Worm (Caenorhabditis elegans) whole organism, L3 larva: ENCODE measurements around the gene spp-8.

ENCODE experiments used
- R02D3.7 ChIP-seq: fragments of 150-350 bp; optimal IDR thresholded peaks from 2 replicates; lab custom pipeline; 2014; ENCODE audit warnings: missing biosample characterization, missing genetic modification characterization
- ZK546.5 ChIP-seq: sonication (generic microtip); optimal IDR thresholded peaks from 2 replicates; lab custom pipeline; 2017; ENCODE audit warnings: missing biosample characterization, missing genetic modification characterization
- aly-2 ChIP-seq: fragments of 150-350 bp; optimal IDR thresholded peaks from 2 replicates; lab custom pipeline; 2014; ENCODE audit warnings: missing biosample characterization, missing genetic modification characterization
- ama-1 ChIP-seq: fragments of 150-350 bp; optimal IDR thresholded peaks from 2 replicates; lab custom pipeline; 2018
- ceh-28 ChIP-seq: fragments of 150-350 bp; optimal IDR thresholded peaks from 2 replicates; lab custom pipeline; 2014; ENCODE audit warnings: missing biosample characterization, missing genetic modification reagents, missing genetic modification characterization
- ceh-9 ChIP-seq: sonication (generic microtip); optimal IDR thresholded peaks from 2 replicates; lab custom pipeline; 2018; ENCODE audit warnings: missing biosample characterization, missing genetic modification characterization
- daf-12 ChIP-seq: fragments of 150-350 bp; optimal IDR thresholded peaks from 2 replicates; lab custom pipeline; 2014; ENCODE audit warnings: missing biosample characterization, missing genetic modification reagents, missing genetic modification characterization
- egl-27 ChIP-seq: sonication (generic microtip); optimal IDR thresholded peaks from 4 replicates; lab custom pipeline; 2017; ENCODE audit warnings: missing biosample characterization, missing genetic modification reagents, missing genetic modification characterization
- elt-1 ChIP-seq: fragments of 150-350 bp; optimal IDR thresholded peaks from 2 replicates; lab custom pipeline; 2014; ENCODE audit warnings: missing biosample characterization, missing genetic modification characterization
- elt-2 ChIP-seq: sonication (generic microtip); optimal IDR thresholded peaks from 2 replicates; lab custom pipeline; 2016; ENCODE audit warnings: missing genetic modification reagents, mild to moderate bottlenecking, missing genetic modification characterization, missing compliant biosample characterization
- elt-3 ChIP-seq, 3 experiments: fragments of 150-350 bp in 1 of 3; sonication (generic microtip) in 2 of 3; optimal IDR thresholded peaks; 2 replicates in 2 of 3; 4 replicates in 1 of 3; lab custom pipeline; 2014 to 2017; ENCODE audit warnings: missing biosample characterization in 3 of 3, missing genetic modification characterization in 3 of 3
- eor-1 ChIP-seq, 2 experiments: fragments of 150-350 bp; optimal IDR thresholded peaks; 2 replicates each; lab custom pipeline; 2014 to 2018; ENCODE audit warnings: missing biosample characterization in 2 of 2, missing genetic modification characterization in 2 of 2
- fkh-10 ChIP-seq: sonication (generic microtip); optimal IDR thresholded peaks from 2 replicates; lab custom pipeline; 2017; ENCODE audit warnings: missing biosample characterization, missing genetic modification reagents, missing genetic modification characterization
- fkh-2 ChIP-seq: fragments of 150-350 bp; optimal IDR thresholded peaks from 2 replicates; lab custom pipeline; 2014; ENCODE audit warnings: missing biosample characterization, missing genetic modification reagents, missing genetic modification characterization
- fos-1 ChIP-seq: fragments of 150-350 bp; optimal IDR thresholded peaks from 2 replicates; lab custom pipeline; 2014; ENCODE audit warnings: missing biosample characterization, missing genetic modification characterization
- hmg-11 ChIP-seq: sonication (generic microtip); optimal IDR thresholded peaks from 2 replicates; lab custom pipeline; 2016; ENCODE audit warnings: missing genetic modification characterization, missing compliant biosample characterization
- jun-1 ChIP-seq: fragments of 150-350 bp; optimal IDR thresholded peaks from 2 replicates; lab custom pipeline; 2014; ENCODE audit warnings: missing biosample characterization, missing genetic modification reagents, missing genetic modification characterization
- mdl-1 ChIP-seq: fragments of 150-350 bp; optimal IDR thresholded peaks from 2 replicates; lab custom pipeline; 2014; ENCODE audit warnings: missing biosample characterization, missing genetic modification characterization
- mml-1 ChIP-seq: fragments of 150-350 bp; sonication (generic microtip); optimal IDR thresholded peaks from 3 replicates; lab custom pipeline; 2014; ENCODE audit warnings: missing biosample characterization, missing genetic modification characterization
- nfya-1 ChIP-seq: sonication (generic microtip); optimal IDR thresholded peaks from 2 replicates; lab custom pipeline; 2017; ENCODE audit warnings: missing genetic modification characterization, mild to moderate bottlenecking, missing compliant biosample characterization, antibody characterized with exemption, moderate library complexity; ENCODE audit not compliant: insufficient read depth
- nhr-12 ChIP-seq: fragments of 150-350 bp; optimal IDR thresholded peaks from 2 replicates; lab custom pipeline; 2014; ENCODE audit warnings: missing biosample characterization, missing genetic modification characterization
- nhr-23 ChIP-seq: fragments of 150-350 bp; optimal IDR thresholded peaks from 2 replicates; lab custom pipeline; 2014; ENCODE audit warnings: missing biosample characterization, missing genetic modification reagents, missing genetic modification characterization
- nhr-237 ChIP-seq: fragments of 150-350 bp; optimal IDR thresholded peaks from 2 replicates; lab custom pipeline; 2014; ENCODE audit warnings: missing biosample characterization, missing genetic modification characterization
- nhr-25 ChIP-seq: sonication (generic microtip); optimal IDR thresholded peaks from 2 replicates; lab custom pipeline; 2017; ENCODE audit warnings: missing biosample characterization, missing genetic modification characterization
- nhr-28 ChIP-seq: fragments of 150-350 bp; optimal IDR thresholded peaks from 2 replicates; lab custom pipeline; 2014; ENCODE audit warnings: missing biosample characterization, missing genetic modification characterization
- nhr-43 ChIP-seq: sonication (generic microtip); optimal IDR thresholded peaks from 2 replicates; lab custom pipeline; 2016; ENCODE audit warnings: mild to moderate bottlenecking, missing genetic modification characterization, missing compliant biosample characterization; ENCODE audit not compliant: poor library complexity, severe bottlenecking
- nhr-67 ChIP-seq: fragments of 150-350 bp; optimal IDR thresholded peaks from 2 replicates; lab custom pipeline; 2014; ENCODE audit warnings: missing biosample characterization, missing genetic modification characterization
- nhr-76 ChIP-seq: fragments of 150-350 bp; sonication (generic microtip); optimal IDR thresholded peaks from 5 replicates; lab custom pipeline; 2014; ENCODE audit warnings: missing biosample characterization, missing genetic modification characterization
- nhr-77 ChIP-seq: fragments of 150-350 bp; optimal IDR thresholded peaks from 2 replicates; lab custom pipeline; 2014; ENCODE audit warnings: missing biosample characterization, missing genetic modification characterization
- pqm-1 ChIP-seq: fragments of 150-350 bp; optimal IDR thresholded peaks from 2 replicates; lab custom pipeline; 2017; ENCODE audit warnings: missing biosample characterization, missing genetic modification characterization, inconsistent platforms
- sea-2 ChIP-seq: fragments of 150-350 bp; sonication (generic microtip); optimal IDR thresholded peaks from 4 replicates; lab custom pipeline; 2014; ENCODE audit warnings: missing biosample characterization, missing genetic modification reagents, missing genetic modification characterization
- skn-1 ChIP-seq: fragments of 150-350 bp; optimal IDR thresholded peaks from 2 replicates; lab custom pipeline; 2014; ENCODE audit warnings: missing biosample characterization, missing genetic modification characterization
- snpc-4 ChIP-seq: fragments of 150-350 bp; optimal IDR thresholded peaks from 2 replicates; lab custom pipeline; 2014; ENCODE audit warnings: missing biosample characterization, missing genetic modification characterization
- tbx-2 ChIP-seq: sonication (generic microtip); optimal IDR thresholded peaks from 2 replicates; lab custom pipeline; 2016; ENCODE audit warnings: mild to moderate bottlenecking, missing genetic modification characterization, missing compliant biosample characterization
- unc-39 ChIP-seq: sonication (generic microtip); optimal IDR thresholded peaks from 4 replicates; lab custom pipeline; 2017; ENCODE audit warnings: missing biosample characterization, missing genetic modification characterization
- unc-62 ChIP-seq: fragments of 150-350 bp; sonication (generic microtip); optimal IDR thresholded peaks from 4 replicates; lab custom pipeline; 2014; ENCODE audit warnings: missing biosample characterization, missing genetic modification reagents, missing genetic modification characterization
- ztf-11 ChIP-seq: fragments of 150-350 bp; optimal IDR thresholded peaks from 2 replicates; lab custom pipeline; 2014; ENCODE audit warnings: missing biosample characterization, missing genetic modification characterization
- ztf-4 ChIP-seq: fragments of 150-350 bp; optimal IDR thresholded peaks from 2 replicates; lab custom pipeline; 2014; ENCODE audit warnings: missing biosample characterization, missing genetic modification characterization

Gene spp-8

ce11 chrIV:8454076-8454475, 27.4 kb upstream of the spp-8 start:
- TF ChIP-seq elt-2 = peak; percentile 75
- TF ChIP-seq pqm-1 (tag; lab: Kevin White, UChicago) = peak; percentile 35
- TF ChIP-seq ZK546.5 (tag; lab: Kevin White, UChicago) = no peak

DNA sequence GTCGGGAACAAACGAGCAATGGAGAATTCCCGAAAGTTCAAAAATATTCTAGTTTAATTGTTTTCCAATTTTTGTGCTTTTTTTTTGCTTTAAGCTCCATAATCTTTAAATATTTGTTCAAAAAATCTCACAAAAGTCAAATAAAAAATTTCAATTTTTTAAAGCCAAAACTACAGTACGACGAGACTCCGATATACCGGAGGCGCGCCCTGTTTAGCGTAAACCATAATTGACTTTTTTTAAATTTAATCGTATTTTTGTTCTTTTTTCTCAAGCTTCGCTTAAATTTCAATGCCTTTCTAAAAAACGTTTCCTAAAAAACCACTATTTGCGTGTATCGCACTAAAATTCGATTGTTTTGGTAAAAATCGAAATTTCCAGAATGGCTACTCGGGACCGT, 24.6 kb upstream of the spp-8 start, which contains the start of gene syx-4:
syx-4 (plus strand) TSS at position 382 of the 400 bp plus-strand sequence.
- TF ChIP-seq ceh-28 (tag; lab: Kevin White, UChicago) (no peak), nhr-28 (no peak), fkh-10 (GFP tag; lab: Kevin White, UChicago) (no peak), nfya-1 (no peak), ztf-11 (tag; lab: Kevin White, UChicago) (no peak), snpc-4 (tag; lab: Kevin White, UChicago) (no peak), nhr-237 (tag; lab: Kevin White, UChicago) (no peak), nhr-77 (no peak), nhr-25 (tag; lab: Kevin White, UChicago) (no peak), ztf-4 (no peak), jun-1 (no peak), fkh-2 (tag; lab: Kevin White, UChicago) (no peak), nhr-43 (tag; lab: Kevin White, UChicago) (no peak), daf-12 (tag; lab: Kevin White, UChicago) (no peak), aly-2 (tag; lab: Kevin White, UChicago) (no peak), mml-1 (tag; lab: Kevin White, UChicago) (no peak)

- TF ChIP-seq daf-12 (tag; lab: Kevin White, UChicago) (no peak), nhr-67 (no peak), elt-1 (no peak), aly-2 (tag; lab: Kevin White, UChicago) (no peak), eor-1 (tag; optimal IDR thresholded peaks at IDR 0.05; lab: Kevin White, UChicago) (no peak), R02D3.7 (no peak), ama-1 (lab: Kevin White, UChicago) (no peak)
These were observed 21.3 kb upstream of the spp-8 start, which contains the start of gene ant-1.4 for ce11 chrIV:8460208-8460607. TSS of gene ant-1.4 (minus strand) at chrIV:8460308.

DNA sequence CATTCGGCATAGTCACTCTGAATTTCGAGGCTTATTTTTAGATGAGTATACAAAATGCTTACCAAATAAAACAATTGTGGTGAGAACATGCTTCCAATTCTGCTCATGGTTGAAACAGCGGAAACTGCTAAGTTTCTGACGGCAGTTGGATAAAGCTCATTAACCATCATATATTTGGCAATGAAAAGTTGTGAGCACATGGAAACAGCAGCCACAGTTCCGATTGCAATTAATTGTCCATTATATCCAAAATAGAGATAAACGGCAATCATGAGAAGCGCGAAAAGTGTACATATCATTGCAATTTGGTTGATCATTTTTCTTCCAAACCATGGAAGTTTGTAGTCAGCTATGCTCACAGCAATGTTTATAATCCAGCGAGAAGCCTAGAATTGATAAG, 20.3 kb upstream of the spp-8 start:
- TF ChIP-seq jun-1 (no peak), nhr-23 (tag; lab: Kevin White, UChicago) (no peak)
- TF ChIP-seq, all 47 proteins: peak for 0

- TF ChIP-seq daf-12 (tag; lab: Kevin White, UChicago) = no peak
- TF ChIP-seq eor-1 (tag; optimal IDR thresholded peaks at IDR 0.05; lab: Kevin White, UChicago) = no peak
- no peak for TF ChIP-seq hmg-11 (tag; lab: Kevin White, UChicago)
- no peak for TF ChIP-seq fos-1 (tag; lab: Kevin White, UChicago)
- no peak for TF ChIP-seq nhr-237 (tag; lab: Kevin White, UChicago)
- no peak for TF ChIP-seq nhr-67
- no peak for TF ChIP-seq mdl-1 (tag; lab: Kevin White, UChicago)
- no peak for TF ChIP-seq ZK546.5 (tag; lab: Kevin White, UChicago)
- TF ChIP-seq fkh-10 (GFP tag; lab: Kevin White, UChicago) = no peak
- no peak for TF ChIP-seq elt-1
- no peak for TF ChIP-seq nhr-43 (tag; lab: Kevin White, UChicago)
- no peak for TF ChIP-seq snpc-4 (tag; lab: Kevin White, UChicago)
- TF ChIP-seq elt-3 (tag; optimal IDR thresholded peaks at IDR 0.05; lab: Kevin White, UChicago) = no peak
- no peak for TF ChIP-seq ama-1 (lab: Kevin White, UChicago)
- TF ChIP-seq ceh-9 = no peak
- no peak for TF ChIP-seq nhr-77
- TF ChIP-seq unc-62 (GFP tag; lab: Kevin White, UChicago) = no peak
These were observed 19.1 kb upstream of the spp-8 start for ce11 chrIV:8462376-8462775.

DNA sequence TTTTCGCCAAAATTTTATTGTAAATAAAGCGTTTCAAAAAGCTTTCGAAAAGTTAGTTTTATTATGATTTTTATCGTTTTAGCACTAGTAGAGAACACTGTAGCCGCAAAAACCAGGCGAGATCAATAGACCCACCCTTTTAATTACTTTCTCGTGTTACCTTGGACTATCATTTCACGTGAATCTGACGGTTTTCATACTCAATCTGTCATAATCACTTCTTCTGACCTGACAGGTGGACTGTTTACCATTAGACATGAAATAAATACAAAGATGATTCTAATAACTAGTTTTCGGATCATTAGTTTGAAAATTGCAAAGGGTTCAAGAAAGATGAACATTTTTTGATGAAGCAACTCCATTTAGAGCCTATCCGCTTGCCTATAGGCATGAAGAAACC, 18.4 kb upstream of the spp-8 start:
- TF ChIP-seq ama-1 (lab: Kevin White, UChicago) (no peak), aly-2 (tag; lab: Kevin White, UChicago) (no peak), ztf-4 (no peak), egl-27 (tag; lab: Kevin White, UChicago) (peak; percentile 41), elt-3 (tag; optimal IDR thresholded peaks at IDR 0.05; lab: Kevin White, UChicago) (no peak), sea-2 (GFP tag; lab: Kevin White, UChicago) (no peak), daf-12 (tag; lab: Kevin White, UChicago) (no peak), nhr-23 (tag; lab: Kevin White, UChicago) (peak; percentile 70), mdl-1 (tag; lab: Kevin White, UChicago) (peak; percentile 37), nhr-43 (tag; lab: Kevin White, UChicago) (peak; percentile 11), unc-39 (no peak), hmg-11 (tag; lab: Kevin White, UChicago) (no peak), mml-1 (tag; lab: Kevin White, UChicago) (no peak), eor-1 (tag; optimal IDR thresholded peaks at IDR 0.05; lab: Kevin White, UChicago) (no peak), unc-62 (GFP tag; lab: Kevin White, UChicago) (peak; percentile 80), skn-1 (no peak), tbx-2 (tag; lab: Kevin White, UChicago) (no peak), nhr-25 (tag; lab: Kevin White, UChicago) (peak; percentile 64), nhr-12 (tag; lab: Kevin White, UChicago) (no peak), ZK546.5 (tag; lab: Kevin White, UChicago) (no peak), nhr-76 (no peak)
